Fruit fly (Drosophila melanogaster) whole organism, pupa: ENCODE data around the gene arm.

Experiments
- CG10348 ChIP-seq: fragments of 200-800 bp; sonication (Bioruptor generic); IDR thresholded peaks from 2 replicates; pipeline ENCODE4 v1.3.6; 2022; ENCODE audit warnings: missing biosample characterization, missing genetic modification characterization
- CG12605 ChIP-seq: fragments of 200-800 bp; sonication (Bioruptor generic); IDR thresholded peaks from 2 replicates; pipeline ENCODE4 v1.3.6; 2022; ENCODE audit warnings: missing biosample characterization, missing genetic modification characterization
- CG17806 ChIP-seq: fragments of 200-800 bp; sonication (Bioruptor generic); optimal IDR thresholded peaks from 2 replicates; lab custom pipeline; 2018; ENCODE audit warnings: missing biosample characterization, mild to moderate bottlenecking, missing genetic modification characterization, moderate library complexity
- CG4496 ChIP-seq: fragments of 200-800 bp; sonication (Bioruptor generic); IDR thresholded peaks from 3 replicates; pipeline ENCODE4 v1.3.6; 2022; ENCODE audit warnings: missing biosample characterization, missing genetic modification characterization
- CG8159 ChIP-seq: fragments of 200-800 bp; sonication (Bioruptor generic); optimal IDR thresholded peaks from 3 replicates; lab custom pipeline; 2018; ENCODE audit warnings: missing biosample characterization, mild to moderate bottlenecking, missing genetic modification characterization, moderate library complexity
- CG8301 ChIP-seq: fragments of 200-800 bp; sonication (Bioruptor generic); optimal IDR thresholded peaks from 2 replicates; lab custom pipeline; 2018; ENCODE audit warnings: missing biosample characterization, mild to moderate bottlenecking, missing genetic modification characterization
- CG9948 ChIP-seq: fragments of 200-800 bp; sonication (Bioruptor generic); optimal IDR thresholded peaks from 2 replicates; lab custom pipeline; 2018; ENCODE audit warnings: missing biosample characterization, mild to moderate bottlenecking, missing genetic modification characterization, moderate library complexity
- D1 ChIP-seq: fragments of 200-800 bp; sonication (Bioruptor generic); optimal IDR thresholded peaks from 2 replicates; lab custom pipeline; 2018; ENCODE audit warnings: missing biosample characterization, mild to moderate bottlenecking, missing genetic modification characterization, moderate library complexity
- EcR ChIP-seq: fragments of 200-800 bp; sonication (Bioruptor generic); optimal IDR thresholded peaks from 3 replicates; lab custom pipeline; 2019; ENCODE audit warnings: missing biosample characterization, missing genetic modification characterization, mild to moderate bottlenecking, moderate library complexity, missing genetic modification reagents
- Ets98B ChIP-seq: fragments of 200-800 bp; sonication (Bioruptor generic); IDR thresholded peaks from 2 replicates; pipeline ENCODE4 v1.3.6; 2022; ENCODE audit warnings: missing biosample characterization, missing genetic modification characterization
- Pif1A ChIP-seq: fragments of 200-800 bp; sonication (Bioruptor generic); optimal IDR thresholded peaks from 3 replicates; lab custom pipeline; 2016; ENCODE audit warnings: missing biosample characterization, missing genetic modification characterization
- Snoo ChIP-seq: fragments of 200-800 bp; sonication (Bioruptor generic); optimal IDR thresholded peaks from 3 replicates; lab custom pipeline; 2017; ENCODE audit warnings: missing biosample characterization, mild to moderate bottlenecking, missing genetic modification characterization, inconsistent platforms
- rn ChIP-seq: fragments of 200-800 bp; sonication (Bioruptor generic); IDR thresholded peaks from 2 replicates; pipeline ENCODE4 v1.3.6; 2022; ENCODE audit warnings: missing biosample characterization, missing genetic modification characterization

dm6 chrX:1927473-1928306 lies 27.2 kb upstream of the arm start, which contains the start of gene CG11596:
- TF ChIP-seq Snoo (tag; lab: Kevin White, UChicago) (no peak), D1 (no peak), CG4496 (0 out of 3 replicates have a peak, but pooled peaks have one; percentile 20), Pif1A (GFP tag; lab: Kevin White, UChicago) (no peak), CG12605 (no peak), Ets98B (GFP tag; lab: Robert Waterston, UW) (no peak), CG17806 (tag; lab: Kevin White, UChicago) (no peak), CG8301 (tag; lab: Kevin White, UChicago) (no peak), CG9948 (tag; lab: Kevin White, UChicago) (no peak), CG10348 (GFP tag; lab: Robert Waterston, UW) (no peak), EcR (GFP tag; lab: Kevin White, UChicago) (no peak), CG8159 (tag; lab: Kevin White, UChicago) (no peak), rn (GFP tag; lab: Robert Waterston, UW) (no peak)
